Fruit fly (Drosophila melanogaster): ENCODE measurements around the gene ymp.
A peak's percentile ranks its signal among the peaks of the same experiment; 100 is the strongest.

Gene ymp

dm6 chr3R:25640463-25640862 is 31.5 kb upstream of the ymp start (continued):
- TF ChIP-seq CG14860 (GFP tag; IDR thresholded peaks at IDR 0.05; ENCODE audit: partially characterized antibody) (no peak), fd96Cb (tag; optimal IDR thresholded peaks at IDR 0.05) (peak; percentile 61), Lpt (GFP tag; optimal IDR thresholded peaks at IDR 0.05) (no peak), CG17186 (GFP tag; optimal IDR thresholded peaks at IDR 0.05) (no peak), h (optimal IDR thresholded peaks at IDR 0.05) (no peak), pros (GFP tag; optimal IDR thresholded peaks at IDR 0.05) (no peak), mld (GFP tag; IDR thresholded peaks at IDR 0.05; ENCODE audit: partially characterized antibody) (no peak), CG2129 (GFP tag; IDR thresholded peaks at IDR 0.05; ENCODE audit: partially characterized antibody) (no peak), CG6683 (GFP tag; optimal IDR thresholded peaks at IDR 0.05) (no peak), Doc2 (GFP tag; IDR thresholded peaks at IDR 0.05) (no peak), ranshi (GFP tag; IDR thresholded peaks at IDR 0.05) (no peak), B-H2 (GFP tag; optimal IDR thresholded peaks at IDR 0.05) (no peak), Sox102F (GFP tag; optimal IDR thresholded peaks at IDR 0.05) (peak; percentile 60), gro (GFP tag; optimal IDR thresholded peaks at IDR 0.05) (no peak), yki (optimal IDR thresholded peaks at IDR 0.05) (no peak), Ptx1 (GFP tag; IDR thresholded peaks at IDR 0.05) (peak; percentile 64; the same call in 1 of the 2 replicates), CG1233 (GFP tag; optimal IDR thresholded peaks at IDR 0.05) (no peak), CG8290 (GFP tag; optimal IDR thresholded peaks at IDR 0.05) (no peak), CG8290 (tag; optimal IDR thresholded peaks at IDR 0.05) (no peak), CG12659 (GFP tag; optimal IDR thresholded peaks at IDR 0.05) (peak; percentile 17), CG7745 (tag; optimal IDR thresholded peaks at IDR 0.05) (no peak), lov (optimal IDR thresholded peaks at IDR 0.05) (no peak), lov (GFP tag; IDR thresholded peaks at IDR 0.05) (no peak), CG13894 (tag; optimal IDR thresholded peaks at IDR 0.05) (no peak), CG17802 (tag; optimal IDR thresholded peaks at IDR 0.05) (no peak), crc (GFP tag; optimal IDR thresholded peaks at IDR 0.05) (no peak), CG1647 (GFP tag; optimal IDR thresholded peaks at IDR 0.05) (no peak), ssp (GFP tag; IDR thresholded peaks at IDR 0.05) (peak; percentile 22; the same call in 1 of the 2 replicates), Asciz (GFP tag; optimal IDR thresholded peaks at IDR 0.05) (no peak), CG30431 (GFP tag; optimal IDR thresholded peaks at IDR 0.05) (peak; percentile 22), ato (GFP tag; IDR thresholded peaks at IDR 0.05; ENCODE audit: partially characterized antibody) (no peak), CG1529 (GFP tag; optimal IDR thresholded peaks at IDR 0.05) (no peak), zen2 (GFP tag; IDR thresholded peaks at IDR 0.05; ENCODE audit: partially characterized antibody) (no peak), Hey (tag; optimal IDR thresholded peaks at IDR 0.05) (no peak), MTF-1 (GFP tag; optimal IDR thresholded peaks at IDR 0.05; ENCODE audit: borderline replicate concordance) (no peak), nau (GFP tag; optimal IDR thresholded peaks at IDR 0.05) (no peak), CG10979 (tag; optimal IDR thresholded peaks at IDR 0.05) (peak; percentile 77), CG8478 (optimal IDR thresholded peaks at IDR 0.05) (no peak), Nf-YB (GFP tag; optimal IDR thresholded peaks at IDR 0.05) (peak; percentile 8), CG10321 (GFP tag; IDR thresholded peaks at IDR 0.05) (no peak), CG12942 (GFP tag; optimal IDR thresholded peaks at IDR 0.05) (no peak), BtbVII (GFP tag; optimal IDR thresholded peaks at IDR 0.05) (peak; percentile 8), hb (GFP tag; IDR thresholded peaks at IDR 0.05; ENCODE audit: partially characterized antibody) (no peak), nmo (GFP tag; optimal IDR thresholded peaks at IDR 0.05) (peak; percentile 62), CG17361 (GFP tag; IDR thresholded peaks at IDR 0.05) (peak; percentile 56), CG4360 (GFP tag; IDR thresholded peaks at IDR 0.05) (peak; percentile 70), CG9727 (GFP tag; optimal IDR thresholded peaks at IDR 0.05) (peak; percentile 75), CG18476 (GFP tag; optimal IDR thresholded peaks at IDR 0.05) (peak; percentile 15), cato (GFP tag; optimal IDR thresholded peaks at IDR 0.05; ENCODE audit: borderline replicate concordance) (no peak), CG10274 (GFP tag; optimal IDR thresholded peaks at IDR 0.05) (peak; percentile 26), CG43689 (GFP tag; IDR thresholded peaks at IDR 0.05) (no peak), NfI (GFP tag; optimal IDR thresholded peaks at IDR 0.05) (no peak)

Measured in whole organism, embryonic.